Worm (Caenorhabditis elegans) whole organism, L4/young adult: ENCODE measurements around the gene srx-68.

ENCODE experiments used
- W03F9.2 ChIP-seq: fragments of 150-350 bp; optimal IDR thresholded peaks from 2 replicates; lab custom pipeline; 2014; ENCODE audit warnings: missing biosample characterization, missing genetic modification characterization
- dao-5 ChIP-seq: sonication (generic microtip); optimal IDR thresholded peaks from 2 replicates; lab custom pipeline; 2016; ENCODE audit warnings: missing genotype, missing genetic modification characterization, moderate library complexity, missing compliant biosample characterization
- him-1 ChIP-seq: sonication (generic microtip); optimal IDR thresholded peaks from 2 replicates; lab custom pipeline; 2016; ENCODE audit warnings: missing genotype, missing genetic modification reagents, missing genetic modification characterization, missing compliant biosample characterization

DNA sequence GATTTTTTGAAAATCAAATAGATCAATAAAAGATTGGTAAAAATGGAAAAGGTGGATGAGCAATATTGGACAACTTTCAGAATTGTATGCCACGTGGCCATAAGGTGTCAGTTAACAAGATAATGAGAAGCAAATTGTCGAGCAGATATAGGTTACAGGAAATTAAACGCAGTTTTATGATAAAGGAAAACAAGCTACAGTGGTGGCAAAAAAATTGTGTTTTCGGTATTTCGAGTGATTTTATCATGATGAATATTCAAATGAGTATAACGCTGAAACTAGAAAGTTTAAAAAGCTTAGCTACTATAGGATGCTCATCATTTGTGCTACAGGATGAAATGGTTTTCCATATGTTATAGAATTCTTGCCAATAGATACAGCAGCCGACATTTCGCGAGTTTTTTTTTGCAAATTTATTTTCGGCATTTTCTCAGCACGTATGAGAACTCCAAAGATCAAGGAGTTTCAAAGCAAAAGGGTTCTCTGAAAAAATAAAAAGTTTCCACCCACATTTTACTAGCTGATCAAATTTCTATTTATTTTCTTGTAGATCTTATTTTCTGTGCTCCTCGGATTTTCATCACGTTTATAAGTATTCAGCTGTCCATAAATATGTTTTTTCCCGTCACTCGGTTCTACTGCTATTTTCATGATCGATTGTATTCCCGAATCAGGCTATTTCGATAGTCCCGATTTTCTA lies 10.0 kb upstream of the srx-68 start, which contains the start of the genes str-229 and srh-190:
- TF ChIP-seq him-1 (tag; lab: Kevin White, UChicago) (no peak), dao-5 (tag; lab: Kevin White, UChicago) (no peak), W03F9.2 (tag; lab: Kevin White, UChicago) (no peak)
